Worm (Caenorhabditis elegans) whole organism, midembryonic: ENCODE measurements around the gene tos-1.

Experiments used
- T22C8.4 ChIP-seq: fragments of 200-800 bp; sonication (Bioruptor generic); IDR thresholded peaks from 2 replicates; pipeline ENCODE4 v1.3.6; 2022; ENCODE audit warnings: missing genetic modification characterization, missing compliant biosample characterization
- cog-1 ChIP-seq: sonication (generic microtip); optimal IDR thresholded peaks from 2 replicates; lab custom pipeline; 2016; ENCODE audit warnings: missing genetic modification characterization, missing compliant biosample characterization
- flt-1 ChIP-seq: fragments of 200-800 bp; sonication (Bioruptor generic); IDR thresholded peaks from 2 replicates; pipeline ENCODE4 v1.3.6; 2022; ENCODE audit warnings: missing genetic modification characterization, missing compliant biosample characterization
- klf-2 ChIP-seq: fragments of 200-800 bp; sonication (Bioruptor generic); conservative IDR thresholded peaks from 2 replicates; pipeline ENCODE4 v1.3.6; 2022; ENCODE audit warnings: missing genetic modification reagents, missing genetic modification characterization, missing compliant biosample characterization
- med-1 ChIP-seq: sonication (generic microtip); optimal IDR thresholded peaks from 2 replicates; lab custom pipeline; 2017; ENCODE audit warnings: missing genetic modification characterization, mild to moderate bottlenecking, missing compliant biosample characterization, antibody characterized with exemption, missing genetic modification reagents; ENCODE audit not compliant: insufficient read depth
- ref-1 ChIP-seq: fragments of 200-800 bp; sonication (Bioruptor generic); conservative IDR thresholded peaks from 2 replicates; pipeline ENCODE4 v1.3.6; 2022; ENCODE audit warnings: missing genetic modification reagents, missing genetic modification characterization, missing compliant biosample characterization
- tab-1 ChIP-seq: fragments of 200-800 bp; sonication (Bioruptor generic); IDR thresholded peaks from 2 replicates; pipeline ENCODE4 v1.3.6; 2022; ENCODE audit warnings: missing genetic modification characterization, missing compliant biosample characterization
- ztf-23 ChIP-seq: fragments of 200-800 bp; sonication (Bioruptor generic); IDR thresholded peaks from 2 replicates; pipeline ENCODE4 v1.3.6; 2022; ENCODE audit warnings: missing genetic modification reagents, missing genetic modification characterization, missing compliant biosample characterization
- ztf-29 ChIP-seq: fragments of 200-800 bp; sonication (Bioruptor generic); IDR thresholded peaks from 2 replicates; pipeline ENCODE4 v1.3.6; 2022; ENCODE audit warnings: missing genetic modification reagents, missing genetic modification characterization, missing compliant biosample characterization

The tos-1 gene

ce11 chrV:9376417-9376816 is 32.4 kb upstream of the tos-1 start, which contains the start of gene E02C12.19:
TSS of gene E02C12.19 (minus strand) at chrV:9376517.
- TF ChIP-seq tab-1 (GFP tag; lab: Robert Waterston, UW) = no peak
- no peak for TF ChIP-seq flt-1 (GFP tag; lab: Robert Waterston, UW)
- TF ChIP-seq T22C8.4 (GFP tag; lab: Robert Waterston, UW) = no peak
- TF ChIP-seq med-1 (GFP tag; lab: Kevin White, UChicago) = no peak
- no peak for TF ChIP-seq ztf-29 (GFP tag; lab: Robert Waterston, UW)
- no peak for TF ChIP-seq cog-1 (tag; lab: Kevin White, UChicago)
- TF ChIP-seq ztf-23 (GFP tag; lab: Robert Waterston, UW) = no peak

ce11 chrV:9375378-9375777 is 31.4 kb upstream of the tos-1 start, which contains the start of gene E02C12.9:
TSS of gene E02C12.9 (minus strand) at chrV:9375478.
- TF ChIP-seq ztf-29 (GFP tag; lab: Robert Waterston, UW) (no peak), klf-2 (GFP tag; lab: Robert Waterston, UW) (no peak), T22C8.4 (GFP tag; lab: Robert Waterston, UW) (no peak)

ce11 chrV:9373473-9373872 is 29.5 kb upstream of the tos-1 start, which contains the start of gene E02C12.8:
TSS of gene E02C12.8 (minus strand) at chrV:9373613.
- TF ChIP-seq cog-1 (tag; lab: Kevin White, UChicago) (no peak), klf-2 (GFP tag; lab: Robert Waterston, UW) (no peak), ref-1 (GFP tag; lab: Robert Waterston, UW) (no peak), ztf-29 (GFP tag; lab: Robert Waterston, UW) (no peak), T22C8.4 (GFP tag; lab: Robert Waterston, UW) (no peak), med-1 (GFP tag; lab: Kevin White, UChicago) (no peak), ztf-23 (GFP tag; lab: Robert Waterston, UW) (no peak), tab-1 (GFP tag; lab: Robert Waterston, UW) (no peak), flt-1 (GFP tag; lab: Robert Waterston, UW) (no peak)

- no peak for TF ChIP-seq T22C8.4 (GFP tag; lab: Robert Waterston, UW)
- TF ChIP-seq ztf-23 (GFP tag; lab: Robert Waterston, UW) = no peak
- no peak for TF ChIP-seq ztf-29 (GFP tag; lab: Robert Waterston, UW)
- no peak for TF ChIP-seq cog-1 (tag; lab: Kevin White, UChicago)
- no peak for TF ChIP-seq klf-2 (GFP tag; lab: Robert Waterston, UW)
- no peak for TF ChIP-seq med-1 (GFP tag; lab: Kevin White, UChicago)
- TF ChIP-seq tab-1 (GFP tag; lab: Robert Waterston, UW) = no peak
- TF ChIP-seq ref-1 (GFP tag; lab: Robert Waterston, UW) = no peak
- TF ChIP-seq flt-1 (GFP tag; lab: Robert Waterston, UW) = no peak
Measured at ce11 chrV:9370986-9371385, 27.0 kb upstream of the tos-1 start, which contains the start of gene E02C12.6. TSS of gene E02C12.6 (minus strand) at chrV:9371086.

- TF ChIP-seq ztf-29 (GFP tag; lab: Robert Waterston, UW) = no peak
- no peak for TF ChIP-seq med-1 (GFP tag; lab: Kevin White, UChicago)
- no peak for TF ChIP-seq cog-1 (tag; lab: Kevin White, UChicago)
- no peak for TF ChIP-seq ztf-23 (GFP tag; lab: Robert Waterston, UW)
- TF ChIP-seq ref-1 (GFP tag; lab: Robert Waterston, UW) = no peak
- TF ChIP-seq T22C8.4 (GFP tag; lab: Robert Waterston, UW) = no peak
- TF ChIP-seq flt-1 (GFP tag; lab: Robert Waterston, UW) = no peak
- TF ChIP-seq tab-1 (GFP tag; lab: Robert Waterston, UW) = no peak
- TF ChIP-seq klf-2 (GFP tag; lab: Robert Waterston, UW) = no peak
Measured at ce11 chrV:9359674-9360073, 15.7 kb upstream of the tos-1 start, which contains the start of gene gpa-3. TSS of gene gpa-3 (minus strand) at chrV:9359774.

- TF ChIP-seq cog-1 (tag; lab: Kevin White, UChicago) = no peak
- no peak for TF ChIP-seq tab-1 (GFP tag; lab: Robert Waterston, UW)
- TF ChIP-seq flt-1 (GFP tag; lab: Robert Waterston, UW) = no peak
- TF ChIP-seq ztf-29 (GFP tag; lab: Robert Waterston, UW) = no peak
- no peak for TF ChIP-seq med-1 (GFP tag; lab: Kevin White, UChicago)
- no peak for TF ChIP-seq klf-2 (GFP tag; lab: Robert Waterston, UW)
- no peak for TF ChIP-seq ref-1 (GFP tag; lab: Robert Waterston, UW)
- no peak for TF ChIP-seq T22C8.4 (GFP tag; lab: Robert Waterston, UW)
- no peak for TF ChIP-seq ztf-23 (GFP tag; lab: Robert Waterston, UW)
Measured at ce11 chrV:9356345-9356744, 12.3 kb upstream of the tos-1 start, which contains the start of gene ttr-49. TSS of gene ttr-49 (minus strand) at chrV:9356515.

- TF ChIP-seq ref-1 (GFP tag; lab: Robert Waterston, UW) (no peak), ztf-23 (GFP tag; lab: Robert Waterston, UW) (no peak), klf-2 (GFP tag; lab: Robert Waterston, UW) (no peak), T22C8.4 (GFP tag; lab: Robert Waterston, UW) (no peak)
Measured at ce11 chrV:9355371-9355770, 11.4 kb upstream of the tos-1 start, which contains the start of gene ttr-40. TSS of gene ttr-40 (minus strand) at chrV:9355471.

ce11 chrV:9352947-9353346 is 8.9 kb upstream of the tos-1 start, which contains the start of gene srx-46:
TSS of gene srx-46 (plus strand) at chrV:9353247.
- TF ChIP-seq tab-1 (GFP tag; lab: Robert Waterston, UW) (no peak), ztf-29 (GFP tag; lab: Robert Waterston, UW) (no peak), ref-1 (GFP tag; lab: Robert Waterston, UW) (no peak), ztf-23 (GFP tag; lab: Robert Waterston, UW) (no peak), med-1 (GFP tag; lab: Kevin White, UChicago) (no peak), cog-1 (tag; lab: Kevin White, UChicago) (no peak), klf-2 (GFP tag; lab: Robert Waterston, UW) (no peak), flt-1 (GFP tag; lab: Robert Waterston, UW) (no peak), T22C8.4 (GFP tag; lab: Robert Waterston, UW) (no peak)

ce11 chrV:9349687-9350086 is 5.7 kb upstream of the tos-1 start, which contains the start of gene srx-47:
TSS of gene srx-47 (plus strand) at chrV:9349987.
- no peak for TF ChIP-seq ref-1 (GFP tag; lab: Robert Waterston, UW)
- no peak for TF ChIP-seq T22C8.4 (GFP tag; lab: Robert Waterston, UW)
- no peak for TF ChIP-seq tab-1 (GFP tag; lab: Robert Waterston, UW)
- no peak for TF ChIP-seq cog-1 (tag; lab: Kevin White, UChicago)
- no peak for TF ChIP-seq ztf-29 (GFP tag; lab: Robert Waterston, UW)
- no peak for TF ChIP-seq flt-1 (GFP tag; lab: Robert Waterston, UW)
- TF ChIP-seq klf-2 (GFP tag; lab: Robert Waterston, UW) = no peak
